Fruit fly (Drosophila melanogaster): ENCODE measurements around the gene Cpr76Bb.
A peak's percentile ranks its signal among the peaks of the same experiment; 100 is the strongest.

Cpr76Bb gene

dm6 chr3L:19557996-19558375 is 38.5 kb downstream of the Cpr76Bb start:
- TF ChIP-seq lola (GFP tag; optimal IDR thresholded peaks at IDR 0.05) (no peak), usp (GFP tag; optimal IDR thresholded peaks at IDR 0.05) (no peak), foxo (GFP tag; optimal IDR thresholded peaks at IDR 0.05) (no peak), brk (GFP tag; optimal IDR thresholded peaks at IDR 0.05) (no peak), h (GFP tag; optimal IDR thresholded peaks at IDR 0.05) (no peak), Vsx2 (GFP tag; optimal IDR thresholded peaks at IDR 0.05; ENCODE audit: partially characterized antibody) (no peak), sv (GFP tag; optimal IDR thresholded peaks at IDR 0.05) (no peak), Sp1 (GFP tag; optimal IDR thresholded peaks at IDR 0.05) (no peak), CG9705 (GFP tag; optimal IDR thresholded peaks at IDR 0.05) (no peak), br (GFP tag; optimal IDR thresholded peaks at IDR 0.05) (no peak), sage (GFP tag; optimal IDR thresholded peaks at IDR 0.05) (peak; percentile 35), Mio (GFP tag; optimal IDR thresholded peaks at IDR 0.05) (no peak), dl (GFP tag; optimal IDR thresholded peaks at IDR 0.05; ENCODE audit: insufficient read depth in 1 of 2, partially characterized antibody in 2 of 2) (no peak), psq (GFP tag; optimal IDR thresholded peaks at IDR 0.05) (peak; percentile 0), rgr (GFP tag; optimal IDR thresholded peaks at IDR 0.05) (no peak), Dif (GFP tag; optimal IDR thresholded peaks at IDR 0.05; ENCODE audit: partially characterized antibody) (peak; percentile 39), jim (GFP tag; optimal IDR thresholded peaks at IDR 0.05) (no peak), GATAd (GFP tag; optimal IDR thresholded peaks at IDR 0.05) (no peak), Rel (GFP tag; optimal IDR thresholded peaks at IDR 0.05) (no peak), Rel (tag; optimal IDR thresholded peaks at IDR 0.05) (no peak), dsf (GFP tag; optimal IDR thresholded peaks at IDR 0.05; ENCODE audit: borderline replicate concordance) (no peak), Myc (optimal IDR thresholded peaks at IDR 0.05) (no peak), Abd-B (GFP tag; optimal IDR thresholded peaks at IDR 0.05) (no peak), ey (GFP tag; optimal IDR thresholded peaks at IDR 0.05) (no peak), fru (GFP tag; optimal IDR thresholded peaks at IDR 0.05) (peak; percentile 49), N (GFP tag; optimal IDR thresholded peaks at IDR 0.05) (no peak), tai (GFP tag; optimal IDR thresholded peaks at IDR 0.05) (no peak), Hr83 (GFP tag; optimal IDR thresholded peaks at IDR 0.05; ENCODE audit: poor library complexity, severe bottlenecking) (peak; percentile 1), CrebA (GFP tag; optimal IDR thresholded peaks at IDR 0.05; ENCODE audit: borderline replicate concordance) (no peak), woc (GFP tag; optimal IDR thresholded peaks at IDR 0.05) (peak; percentile 17), Hnf4 (GFP tag; optimal IDR thresholded peaks at IDR 0.05) (no peak), Dfd (GFP tag; optimal IDR thresholded peaks at IDR 0.05) (no peak), Hr78 (GFP tag; optimal IDR thresholded peaks at IDR 0.05) (no peak), Jra (GFP tag; optimal IDR thresholded peaks at IDR 0.05) (peak; percentile 27), CG32264 (GFP tag; optimal IDR thresholded peaks at IDR 0.05) (no peak), dmrt93B (GFP tag; optimal IDR thresholded peaks at IDR 0.05) (no peak), HLH106 (tag; optimal IDR thresholded peaks at IDR 0.05) (no peak), pan (optimal IDR thresholded peaks at IDR 0.05) (no peak), OdsH (GFP tag; optimal IDR thresholded peaks at IDR 0.05) (no peak)

dm6 chr3L:19558674-19559073 is 39.2 kb downstream of the Cpr76Bb start:
- TF ChIP-seq rgr (GFP tag; optimal IDR thresholded peaks at IDR 0.05) = no peak
- no peak for TF ChIP-seq psq (GFP tag; optimal IDR thresholded peaks at IDR 0.05)
- no peak for TF ChIP-seq Myc (optimal IDR thresholded peaks at IDR 0.05)
- TF ChIP-seq CG32264 (GFP tag; optimal IDR thresholded peaks at IDR 0.05) = no peak
- TF ChIP-seq fru (GFP tag; optimal IDR thresholded peaks at IDR 0.05) = no peak
- TF ChIP-seq jim (GFP tag; optimal IDR thresholded peaks at IDR 0.05) = no peak
- no peak for TF ChIP-seq N (GFP tag; optimal IDR thresholded peaks at IDR 0.05)
- TF ChIP-seq h (GFP tag; optimal IDR thresholded peaks at IDR 0.05) = no peak

- TF ChIP-seq Myc (optimal IDR thresholded peaks at IDR 0.05) (no peak), Hnf4 (GFP tag; optimal IDR thresholded peaks at IDR 0.05) (no peak), foxo (GFP tag; optimal IDR thresholded peaks at IDR 0.05) (no peak), Vsx2 (GFP tag; optimal IDR thresholded peaks at IDR 0.05; ENCODE audit: partially characterized antibody) (no peak), tai (GFP tag; optimal IDR thresholded peaks at IDR 0.05) (no peak), CG32264 (GFP tag; optimal IDR thresholded peaks at IDR 0.05) (no peak)
These were observed 39.7 kb downstream of the Cpr76Bb start for dm6 chr3L:19559171-19559570.

Measured in whole organism, wandering third instar larva.